Worm (Caenorhabditis elegans): ENCODE measurements around the gene tag-18.

The tag-18 gene

ce11 chrX:3733732-3734131, at the start of gene tag-18:
TSS of gene tag-18 (minus strand) at chrX:3734036.
- TF ChIP-seq ref-1 (GFP tag; conservative IDR thresholded peaks at IDR 0.05) (no peak), T22C8.4 (GFP tag; IDR thresholded peaks at IDR 0.05) (no peak), ztf-23 (GFP tag; IDR thresholded peaks at IDR 0.05) (no peak), cog-1 (tag; optimal IDR thresholded peaks at IDR 0.05) (no peak), ztf-29 (GFP tag; IDR thresholded peaks at IDR 0.05) (no peak), klf-2 (GFP tag; conservative IDR thresholded peaks at IDR 0.05) (no peak)

ce11 chrX:3781040-3781439, 47.2 kb upstream of the tag-18 start, which contains the start of gene marg-1:
TSS of gene marg-1 (minus strand) at chrX:3781140.
- TF ChIP-seq klf-2 (GFP tag; conservative IDR thresholded peaks at IDR 0.05), result no peak
- TF ChIP-seq tab-1 (GFP tag; IDR thresholded peaks at IDR 0.05), result no peak
- no peak for TF ChIP-seq cog-1 (tag; optimal IDR thresholded peaks at IDR 0.05)
- no peak for TF ChIP-seq ztf-23 (GFP tag; IDR thresholded peaks at IDR 0.05)
- no peak for TF ChIP-seq flt-1 (GFP tag; IDR thresholded peaks at IDR 0.05)
- no peak for TF ChIP-seq ztf-29 (GFP tag; IDR thresholded peaks at IDR 0.05)
- no peak for TF ChIP-seq ref-1 (GFP tag; conservative IDR thresholded peaks at IDR 0.05)
- TF ChIP-seq T22C8.4 (GFP tag; IDR thresholded peaks at IDR 0.05), result no peak
- no peak for TF ChIP-seq med-1 (GFP tag; optimal IDR thresholded peaks at IDR 0.05; ENCODE audit: insufficient read depth)

DNA sequence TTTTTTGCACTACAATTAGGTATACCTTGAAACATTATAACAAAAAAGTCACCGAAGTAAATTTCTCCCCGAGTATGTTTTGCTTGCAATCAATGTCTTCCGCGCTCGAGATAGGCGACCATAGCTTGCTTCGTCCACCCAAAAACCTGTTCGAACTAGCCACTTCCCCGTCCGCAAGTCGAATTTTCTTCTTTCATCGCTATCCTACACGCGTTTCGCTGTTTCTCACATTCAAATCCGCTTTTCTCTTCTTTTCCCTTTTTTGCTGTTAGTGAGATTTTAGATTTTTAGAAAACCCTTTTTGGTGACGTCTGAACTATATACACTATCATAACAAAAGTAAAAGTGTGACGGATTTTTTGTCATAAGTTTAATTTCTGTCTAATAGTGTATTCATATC, 39.4 kb upstream of the tag-18 start:
- TF ChIP-seq tab-1 (GFP tag; IDR thresholded peaks at IDR 0.05) (no peak), flt-1 (GFP tag; IDR thresholded peaks at IDR 0.05) (no peak), T22C8.4 (GFP tag; IDR thresholded peaks at IDR 0.05) (no peak), med-1 (GFP tag; optimal IDR thresholded peaks at IDR 0.05; ENCODE audit: insufficient read depth) (no peak), ztf-29 (GFP tag; IDR thresholded peaks at IDR 0.05) (no peak)

DNA sequence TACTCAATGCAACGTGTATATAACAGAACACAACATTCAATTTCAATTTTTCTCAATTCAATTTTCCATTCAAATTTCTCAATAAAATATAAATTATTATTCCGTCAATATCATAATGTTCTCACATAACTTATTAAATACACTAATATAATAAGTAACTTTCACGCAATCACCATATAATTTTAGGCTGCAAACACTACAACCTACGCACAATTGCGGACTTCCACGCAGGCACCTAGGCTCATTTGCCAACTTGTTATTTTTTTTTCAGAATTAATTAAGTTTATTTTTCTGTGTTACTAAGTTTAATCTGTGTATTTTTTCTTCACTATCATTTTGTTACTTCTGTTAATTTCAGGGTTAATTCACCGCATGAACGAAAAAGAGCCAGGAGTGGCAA, 38.6 kb upstream of the tag-18 start, which contains the start of gene F47B7.2:
F47B7.2 (plus strand) TSS at position 358 of the 400 bp plus-strand sequence.
- TF ChIP-seq T22C8.4 (GFP tag; IDR thresholded peaks at IDR 0.05) (no peak), med-1 (GFP tag; optimal IDR thresholded peaks at IDR 0.05; ENCODE audit: insufficient read depth) (no peak), klf-2 (GFP tag; conservative IDR thresholded peaks at IDR 0.05) (no peak), tab-1 (GFP tag; IDR thresholded peaks at IDR 0.05) (no peak), ztf-23 (GFP tag; IDR thresholded peaks at IDR 0.05) (no peak), ref-1 (GFP tag; conservative IDR thresholded peaks at IDR 0.05) (no peak), ztf-29 (GFP tag; IDR thresholded peaks at IDR 0.05) (no peak)

DNA sequence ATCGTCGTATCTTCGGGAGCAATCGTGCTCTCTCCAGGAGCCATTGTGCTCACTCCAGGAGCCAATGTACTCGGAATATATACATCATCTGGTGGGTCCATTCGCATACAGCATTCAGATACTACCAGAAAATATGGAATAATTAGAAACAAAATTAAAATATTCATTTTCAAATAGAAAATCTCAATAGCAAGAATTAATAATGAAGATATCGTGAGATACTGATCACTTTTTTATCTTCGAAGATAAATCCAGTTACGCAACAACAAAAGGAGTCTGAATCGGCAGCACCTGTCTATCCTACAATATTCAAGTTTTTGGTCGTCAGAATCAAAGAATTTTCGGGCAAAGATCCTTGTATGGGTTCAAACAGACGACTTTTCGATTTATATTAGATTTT, 34.9 kb upstream of the tag-18 start, which contains the start of gene F47B7.5:
F47B7.5 (minus strand) TSS at position 101 of the 400 bp plus-strand sequence.
- TF ChIP-seq ref-1 (GFP tag; conservative IDR thresholded peaks at IDR 0.05) (no peak), T22C8.4 (GFP tag; IDR thresholded peaks at IDR 0.05) (no peak), tab-1 (GFP tag; IDR thresholded peaks at IDR 0.05) (no peak), klf-2 (GFP tag; conservative IDR thresholded peaks at IDR 0.05) (no peak), cog-1 (tag; optimal IDR thresholded peaks at IDR 0.05) (no peak)

DNA sequence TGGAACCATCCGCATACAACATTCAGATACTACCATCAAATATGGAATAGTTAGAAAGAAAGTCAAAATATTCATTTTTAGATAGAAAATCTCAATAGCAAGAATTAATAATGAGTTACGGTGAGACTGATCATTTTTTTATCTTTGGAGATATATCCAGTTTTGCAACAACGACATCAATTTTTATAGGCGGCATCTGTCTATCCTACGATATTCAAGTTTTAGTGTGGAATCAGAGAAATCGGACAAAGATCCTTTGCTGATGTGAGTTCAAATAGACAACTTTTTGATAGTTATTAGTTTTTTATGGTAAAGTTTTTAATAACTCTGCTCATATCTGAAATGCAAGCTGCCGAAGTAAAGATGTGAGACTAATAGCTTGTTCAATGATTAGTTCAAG, 32.7 kb upstream of the tag-18 start, which contains the start of gene F47B7.4:
F47B7.4 (minus strand) TSS at position 101 of the 400 bp plus-strand sequence.
- TF ChIP-seq ztf-29 (GFP tag; IDR thresholded peaks at IDR 0.05) (no peak), ref-1 (GFP tag; conservative IDR thresholded peaks at IDR 0.05) (no peak), cog-1 (tag; optimal IDR thresholded peaks at IDR 0.05) (no peak), tab-1 (GFP tag; IDR thresholded peaks at IDR 0.05) (no peak), T22C8.4 (GFP tag; IDR thresholded peaks at IDR 0.05) (no peak), med-1 (GFP tag; optimal IDR thresholded peaks at IDR 0.05; ENCODE audit: insufficient read depth) (no peak), ztf-23 (GFP tag; IDR thresholded peaks at IDR 0.05) (no peak), flt-1 (GFP tag; IDR thresholded peaks at IDR 0.05) (no peak), klf-2 (GFP tag; conservative IDR thresholded peaks at IDR 0.05) (no peak)

ce11 chrX:3764295-3764694, 30.5 kb upstream of the tag-18 start, which contains the start of gene F47B7.3:
TSS of gene F47B7.3 (minus strand) at chrX:3764395.
- TF ChIP-seq ztf-29 (GFP tag; IDR thresholded peaks at IDR 0.05), result no peak
- no peak for TF ChIP-seq flt-1 (GFP tag; IDR thresholded peaks at IDR 0.05)
- TF ChIP-seq T22C8.4 (GFP tag; IDR thresholded peaks at IDR 0.05), result no peak
- no peak for TF ChIP-seq klf-2 (GFP tag; conservative IDR thresholded peaks at IDR 0.05)

- no peak for TF ChIP-seq flt-1 (GFP tag; IDR thresholded peaks at IDR 0.05)
- no peak for TF ChIP-seq ref-1 (GFP tag; conservative IDR thresholded peaks at IDR 0.05)
- no peak for TF ChIP-seq klf-2 (GFP tag; conservative IDR thresholded peaks at IDR 0.05)
- no peak for TF ChIP-seq med-1 (GFP tag; optimal IDR thresholded peaks at IDR 0.05; ENCODE audit: insufficient read depth)
- TF ChIP-seq ztf-29 (GFP tag; IDR thresholded peaks at IDR 0.05), result no peak
- TF ChIP-seq ztf-23 (GFP tag; IDR thresholded peaks at IDR 0.05), result no peak
- no peak for TF ChIP-seq cog-1 (tag; optimal IDR thresholded peaks at IDR 0.05)
- TF ChIP-seq T22C8.4 (GFP tag; IDR thresholded peaks at IDR 0.05), result no peak
- no peak for TF ChIP-seq tab-1 (GFP tag; IDR thresholded peaks at IDR 0.05)
Measured at ce11 chrX:3762410-3762809, 28.6 kb upstream of the tag-18 start, which contains the start of gene T14G12.11. TSS of gene T14G12.11 (minus strand) at chrX:3762547.

- TF ChIP-seq ztf-23 (GFP tag; IDR thresholded peaks at IDR 0.05) (no peak), ztf-29 (GFP tag; IDR thresholded peaks at IDR 0.05) (no peak), klf-2 (GFP tag; conservative IDR thresholded peaks at IDR 0.05) (no peak), cog-1 (tag; optimal IDR thresholded peaks at IDR 0.05) (no peak), tab-1 (GFP tag; IDR thresholded peaks at IDR 0.05) (0 out of 2 replicates have a peak, but pooled peaks have one; percentile 44)
Measured at ce11 chrX:3759820-3760219, 26.0 kb upstream of the tag-18 start.

DNA sequence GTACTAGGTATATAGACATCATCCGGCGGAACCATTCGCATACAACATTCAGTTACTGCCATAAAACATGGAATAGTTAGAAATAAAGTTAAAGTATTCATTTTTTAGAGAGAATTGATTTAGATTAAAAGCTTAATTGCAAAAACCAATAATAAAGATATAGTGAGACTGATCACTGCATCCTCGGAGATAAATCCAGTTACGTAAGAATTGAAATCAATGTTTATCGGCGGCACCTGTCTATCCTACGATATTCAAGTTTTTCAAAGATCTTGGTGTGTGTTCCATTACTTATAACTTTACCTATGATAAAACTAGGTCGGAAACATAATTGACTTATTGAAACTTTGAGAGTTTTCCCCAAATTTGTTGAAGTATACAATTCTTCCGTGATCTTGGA, 25.5 kb upstream of the tag-18 start, which contains the start of gene T14G12.6:
T14G12.6 (minus strand) TSS at position 101 of the 400 bp plus-strand sequence.
- TF ChIP-seq klf-2 (GFP tag; conservative IDR thresholded peaks at IDR 0.05) (no peak), flt-1 (GFP tag; IDR thresholded peaks at IDR 0.05) (no peak), tab-1 (GFP tag; IDR thresholded peaks at IDR 0.05) (no peak), T22C8.4 (GFP tag; IDR thresholded peaks at IDR 0.05) (no peak), med-1 (GFP tag; optimal IDR thresholded peaks at IDR 0.05; ENCODE audit: insufficient read depth) (no peak), cog-1 (tag; optimal IDR thresholded peaks at IDR 0.05) (no peak), ztf-23 (GFP tag; IDR thresholded peaks at IDR 0.05) (no peak), ztf-29 (GFP tag; IDR thresholded peaks at IDR 0.05) (no peak), ref-1 (GFP tag; conservative IDR thresholded peaks at IDR 0.05) (no peak)

All from whole organism, midembryonic.